Fruit fly (Drosophila melanogaster) ovary, adult (tissue): ENCODE measurements around the gene Myo61F.

Experiments used
- CG17801 ChIP-seq: fragments of 200-800 bp; optimal IDR thresholded peaks from 2 replicates; lab custom pipeline; 2019; ENCODE audit warnings: missing biosample characterization, mild to moderate bottlenecking, missing genetic modification characterization, moderate library complexity; ENCODE audit not compliant: partially characterized antibody

Myo61F gene

dm6 chr3L:1334571-1335427 lies 16.5 kb downstream of the Myo61F start, which contains the start of the genes Hmbs and CG2211:
Gene Hmbs, plus strand, starts transcription at chr3L:1334889.
Gene CG2211, minus strand, starts transcription at chr3L:1335359.
- TF ChIP-seq CG17801 (GFP tag; lab: Kevin White, UChicago), result peak; percentile 85

- peak; percentile 40 for TF ChIP-seq CG17801 (GFP tag; lab: Kevin White, UChicago)
Observed at dm6 chr3L:1335428-1335764, 17.1 kb downstream of the Myo61F start.

- TF ChIP-seq CG17801 (GFP tag; lab: Kevin White, UChicago), result no peak
Observed at dm6 chr3L:1335989-1336961, 18.0 kb downstream of the Myo61F start.

dm6 chr3L:1342133-1342580 lies 23.9 kb downstream of the Myo61F start, which contains the start of gene indra:
Gene indra, minus strand, starts transcription at chr3L:1342403.
- TF ChIP-seq CG17801 (GFP tag; lab: Kevin White, UChicago), result peak; percentile 41

- no peak for TF ChIP-seq CG17801 (GFP tag; lab: Kevin White, UChicago)
Observed at dm6 chr3L:1346956-1347587, 28.8 kb downstream of the Myo61F start.

dm6 chr3L:1348248-1348647 lies 30.0 kb downstream of the Myo61F start:
- no peak for TF ChIP-seq CG17801 (GFP tag; lab: Kevin White, UChicago)

- no peak for TF ChIP-seq CG17801 (GFP tag; lab: Kevin White, UChicago)
Observed at dm6 chr3L:1348935-1349334, 30.7 kb downstream of the Myo61F start.

dm6 chr3L:1349397-1349796 lies 31.1 kb downstream of the Myo61F start:
- no peak for TF ChIP-seq CG17801 (GFP tag; lab: Kevin White, UChicago)

- TF ChIP-seq CG17801 (GFP tag; lab: Kevin White, UChicago), result peak; percentile 3
Observed at dm6 chr3L:1349942-1350923, 32.0 kb downstream of the Myo61F start.

dm6 chr3L:1350924-1351215 lies 32.6 kb downstream of the Myo61F start, which contains the start of gene CG9166:
Gene CG9166, plus strand, starts transcription at chr3L:1351116.
- no peak for TF ChIP-seq CG17801 (GFP tag; lab: Kevin White, UChicago)

dm6 chr3L:1352065-1352464 lies 33.8 kb downstream of the Myo61F start:
- TF ChIP-seq CG17801 (GFP tag; lab: Kevin White, UChicago), result peak; percentile 50

dm6 chr3L:1354214-1354613 lies 35.9 kb downstream of the Myo61F start:
- TF ChIP-seq CG17801 (GFP tag; lab: Kevin White, UChicago), result no peak

dm6 chr3L:1358338-1358737 lies 40.1 kb downstream of the Myo61F start:
- no peak for TF ChIP-seq CG17801 (GFP tag; lab: Kevin White, UChicago)

dm6 chr3L:1364368-1364767 lies 46.1 kb downstream of the Myo61F start:
- no peak for TF ChIP-seq CG17801 (GFP tag; lab: Kevin White, UChicago)
